Fruit fly (Drosophila melanogaster): ENCODE results near the gene Brf.
A peak's percentile ranks its signal among the peaks of the same experiment; 100 is the strongest.

The Brf gene

dm6 chr3R:17371094-17371493 is 20.0 kb downstream of the Brf start (continued):
- TF ChIP-seq zfh2 (GFP tag; optimal IDR thresholded peaks at IDR 0.05) (peak; percentile 3), CG14441 (GFP tag; IDR thresholded peaks at IDR 0.05) (0 out of 2 replicates have a peak, but pooled peaks have one; percentile 13), dmrt99B (tag; optimal IDR thresholded peaks at IDR 0.05) (peak; percentile 49), scrt (GFP tag; optimal IDR thresholded peaks at IDR 0.05) (peak; percentile 10), CG15514 (GFP tag; optimal IDR thresholded peaks at IDR 0.05) (peak; percentile 14), HHEX (GFP tag; optimal IDR thresholded peaks at IDR 0.05) (peak; percentile 15), CG4404 (GFP tag; IDR thresholded peaks at IDR 0.05) (no peak), C15 (GFP tag; IDR thresholded peaks at IDR 0.05) (no peak), disco-r (GFP tag; optimal IDR thresholded peaks at IDR 0.05) (no peak), Gug (GFP tag; IDR thresholded peaks at IDR 0.05) (no peak), CG7556 (GFP tag; optimal IDR thresholded peaks at IDR 0.05) (peak; percentile 52), Rx (GFP tag; IDR thresholded peaks at IDR 0.05) (0 out of 2 replicates have a peak, but pooled peaks have one; percentile 14), NfI (GFP tag; optimal IDR thresholded peaks at IDR 0.05) (no peak), Meics (GFP tag; optimal IDR thresholded peaks at IDR 0.05) (peak; percentile 36), CG8290 (GFP tag; optimal IDR thresholded peaks at IDR 0.05) (no peak), CG8290 (tag; optimal IDR thresholded peaks at IDR 0.05) (peak in 1 of 2 experiments; percentile 64), Taf1 (GFP tag; IDR thresholded peaks at IDR 0.05) (no peak), CG10147 (GFP tag; optimal IDR thresholded peaks at IDR 0.05) (peak; percentile 20), CG2116 (GFP tag; optimal IDR thresholded peaks at IDR 0.05) (no peak)

DNA sequence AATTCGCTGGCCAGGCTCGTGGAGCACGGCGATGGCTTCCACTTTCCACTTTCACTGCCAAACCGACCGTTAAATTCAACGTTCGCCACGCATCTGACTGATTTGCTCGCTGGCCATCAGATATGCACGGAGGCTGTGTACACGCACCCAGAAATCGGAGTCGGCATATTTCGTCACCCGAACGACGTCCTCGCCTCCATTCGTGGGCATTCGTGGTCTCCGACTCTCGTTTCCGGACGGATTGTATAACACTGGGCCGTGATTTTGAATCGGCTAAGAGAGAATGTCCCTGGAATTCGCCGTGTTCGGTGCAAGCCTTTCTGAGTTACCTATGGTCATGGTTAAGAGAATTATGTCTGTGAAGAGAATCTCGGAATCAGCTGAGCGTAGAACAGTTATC is 25.1 kb downstream of the Brf start, which contains the start of gene beat-IIa:
beat-IIa (minus strand) TSS at position 97 of the 400 bp plus-strand sequence.
- TF ChIP-seq Nf-YC (tag; optimal IDR thresholded peaks at IDR 0.05) (peak; percentile 16), hbn (GFP tag; IDR thresholded peaks at IDR 0.05; ENCODE audit: partially characterized antibody) (no peak), maf-S (GFP tag; optimal IDR thresholded peaks at IDR 0.05) (no peak), emc (GFP tag; optimal IDR thresholded peaks at IDR 0.05) (no peak), BtbVII (GFP tag; optimal IDR thresholded peaks at IDR 0.05) (no peak), kah (GFP tag; optimal IDR thresholded peaks at IDR 0.05) (no peak), Trl (optimal IDR thresholded peaks at IDR 0.05) (peak in 1 of 2 experiments; percentile 25), Trl (GFP tag; optimal IDR thresholded peaks at IDR 0.05) (no peak), Deaf1 (tag; optimal IDR thresholded peaks at IDR 0.05) (peak; percentile 97), Doc2 (GFP tag; IDR thresholded peaks at IDR 0.05) (no peak), CG10274 (GFP tag; optimal IDR thresholded peaks at IDR 0.05) (no peak), CG3163 (GFP tag; optimal IDR thresholded peaks at IDR 0.05) (peak; percentile 66), crp (GFP tag; optimal IDR thresholded peaks at IDR 0.05) (peak in 1 of 2 experiments; percentile 26), hkb (optimal IDR thresholded peaks at IDR 0.05) (no peak), hkb (GFP tag; IDR thresholded peaks at IDR 0.05) (no peak), jigr1 (GFP tag; IDR thresholded peaks at IDR 0.05) (no peak)

- TF ChIP-seq CG8281 (tag; optimal IDR thresholded peaks at IDR 0.05) (peak; percentile 94), ab (GFP tag; optimal IDR thresholded peaks at IDR 0.05) (no peak), Dip3 (GFP tag; optimal IDR thresholded peaks at IDR 0.05) (no peak), tup (GFP tag; optimal IDR thresholded peaks at IDR 0.05) (no peak), gcm (GFP tag; optimal IDR thresholded peaks at IDR 0.05) (no peak), abd-A (tag; optimal IDR thresholded peaks at IDR 0.05) (peak; percentile 40)
Observed at dm6 chr3R:17359370-17359769, 31.8 kb downstream of the Brf start.
